Fruit fly (Drosophila melanogaster) whole organism, embryonic: ENCODE data around the gene Pdhb.
A peak's percentile ranks its signal among the peaks of the same experiment; 100 is the strongest.

Source experiments
- B-H2 ChIP-seq: fragments of 200-800 bp; sonication (Bioruptor generic); optimal IDR thresholded peaks from 2 replicates; lab custom pipeline; 2018; ENCODE audit warnings: missing biosample characterization, mild to moderate bottlenecking, missing genetic modification characterization
- CG1024 ChIP-seq: fragments of 200-800 bp; sonication (Bioruptor generic); IDR thresholded peaks from 2 replicates; pipeline ENCODE4 v1.3.6; 2022; ENCODE audit warnings: missing biosample characterization, missing genetic modification characterization
- CG10321 ChIP-seq: fragments of 200-800 bp; sonication (Bioruptor generic); IDR thresholded peaks from 2 replicates; pipeline ENCODE4 v1.3.6; 2022; ENCODE audit warnings: missing biosample characterization, missing genetic modification characterization
- CG10979 ChIP-seq: fragments of 200-800 bp; sonication (Bioruptor generic); optimal IDR thresholded peaks from 2 replicates; lab custom pipeline; 2018; ENCODE audit warnings: missing biosample characterization, mild to moderate bottlenecking, missing genetic modification characterization, moderate library complexity
- CG11560 ChIP-seq: fragments of 200-800 bp; sonication (Bioruptor generic); IDR thresholded peaks from 3 replicates; pipeline ENCODE4 v1.3.6; 2022; ENCODE audit warnings: missing biosample characterization, missing genetic modification characterization
- CG1233 ChIP-seq: fragments of 200-800 bp; sonication (Bioruptor generic); optimal IDR thresholded peaks from 4 replicates; lab custom pipeline; 2018; ENCODE audit warnings: missing biosample characterization, mild to moderate bottlenecking, missing genetic modification characterization
- CG12769 ChIP-seq: fragments of 200-800 bp; sonication (Bioruptor generic); optimal IDR thresholded peaks from 2 replicates; lab custom pipeline; 2019; ENCODE audit warnings: missing biosample characterization, mild to moderate bottlenecking, missing genetic modification characterization, moderate library complexity
- CG15269 ChIP-seq: fragments of 200-800 bp; sonication (Bioruptor generic); optimal IDR thresholded peaks from 2 replicates; lab custom pipeline; 2018; ENCODE audit warnings: missing biosample characterization, mild to moderate bottlenecking, missing genetic modification characterization, moderate library complexity
- CG17612 ChIP-seq: fragments of 200-800 bp; sonication (Bioruptor generic); IDR thresholded peaks from 2 replicates; pipeline ENCODE4 v1.3.6; 2022; ENCODE audit warnings: missing biosample characterization, missing genetic modification characterization
- CG18476 ChIP-seq: fragments of 200-800 bp; sonication (Bioruptor generic); optimal IDR thresholded peaks from 2 replicates; lab custom pipeline; 2016; ENCODE audit warnings: missing biosample characterization, mild to moderate bottlenecking, missing genetic modification characterization
- CG2678 ChIP-seq: fragments of 200-800 bp; sonication (Bioruptor generic); optimal IDR thresholded peaks from 3 replicates; lab custom pipeline; 2019; ENCODE audit warnings: missing biosample characterization, mild to moderate bottlenecking, missing genetic modification characterization, moderate library complexity
- CG2889 ChIP-seq: fragments of 200-800 bp; sonication (Bioruptor generic); IDR thresholded peaks from 3 replicates; pipeline ENCODE4 v1.3.6; 2022; ENCODE audit warnings: missing biosample characterization, missing genetic modification characterization
- CG30020 ChIP-seq: fragments of 200-800 bp; optimal IDR thresholded peaks from 2 replicates; lab custom pipeline; 2019; ENCODE audit warnings: missing biosample characterization, mild to moderate bottlenecking, missing genetic modification characterization, moderate library complexity
- CG30431 ChIP-seq: fragments of 200-800 bp; sonication (Bioruptor generic); optimal IDR thresholded peaks from 2 replicates; lab custom pipeline; 2017; ENCODE audit warnings: missing biosample characterization, missing genetic modification characterization
- CG3065 ChIP-seq: fragments of 200-800 bp; sonication (Bioruptor generic); optimal IDR thresholded peaks from 2 replicates; lab custom pipeline; 2016; ENCODE audit warnings: missing biosample characterization, missing genetic modification characterization
- CG33557 ChIP-seq: fragments of 200-800 bp; sonication (Bioruptor generic); optimal IDR thresholded peaks from 2 replicates; lab custom pipeline; 2019; ENCODE audit warnings: missing biosample characterization, mild to moderate bottlenecking, missing genetic modification characterization, moderate library complexity
- CG4282 ChIP-seq: fragments of 200-800 bp; sonication (Bioruptor generic); optimal IDR thresholded peaks from 2 replicates; lab custom pipeline; 2016; ENCODE audit warnings: missing biosample characterization, missing genetic modification characterization
- CG6272 ChIP-seq: fragments of 200-800 bp; sonication (Bioruptor generic); IDR thresholded peaks from 2 replicates; pipeline ENCODE4 v1.3.6; 2022; ENCODE audit warnings: missing biosample characterization, missing genetic modification characterization
- CG6765 ChIP-seq: fragments of 200-800 bp; sonication (Bioruptor generic); optimal IDR thresholded peaks from 3 replicates; lab custom pipeline; 2017; ENCODE audit warnings: missing biosample characterization, mild to moderate bottlenecking, missing genetic modification characterization
- CG6854 ChIP-seq: fragments of 200-800 bp; sonication (Bioruptor generic); optimal IDR thresholded peaks from 3 replicates; lab custom pipeline; 2017; ENCODE audit warnings: missing biosample characterization, mild to moderate bottlenecking, missing genetic modification characterization
- CG7839 ChIP-seq: fragments of 200-800 bp; sonication (Bioruptor generic); optimal IDR thresholded peaks from 3 replicates; lab custom pipeline; 2018; ENCODE audit warnings: missing biosample characterization, mild to moderate bottlenecking, missing genetic modification characterization, moderate library complexity
- CG8388 ChIP-seq: fragments of 200-800 bp; sonication (Bioruptor generic); optimal IDR thresholded peaks from 2 replicates; lab custom pipeline; 2019; ENCODE audit warnings: missing biosample characterization, mild to moderate bottlenecking, missing genetic modification characterization, moderate library complexity
- CG8478 ChIP-seq: fragments of >200 bp; optimal IDR thresholded peaks from 2 replicates; lab custom pipeline; 2018
- CG8924 ChIP-seq: fragments of 200-800 bp; optimal IDR thresholded peaks from 3 replicates; lab custom pipeline; 2019; ENCODE audit warnings: missing biosample characterization, mild to moderate bottlenecking, missing genetic modification characterization, moderate library complexity
- CG9609 ChIP-seq: fragments of 200-800 bp; sonication (Bioruptor generic); optimal IDR thresholded peaks from 3 replicates; lab custom pipeline; 2016; ENCODE audit warnings: missing biosample characterization, missing genetic modification characterization
- CTCF ChIP-seq: fragments of 200-800 bp; sonication (Bioruptor generic); optimal IDR thresholded peaks from 2 replicates; lab custom pipeline; 2017; ENCODE audit warnings: missing biosample characterization, mild to moderate bottlenecking, missing genetic modification characterization, moderate library complexity
- Dbx ChIP-seq: fragments of 200-800 bp; sonication (Bioruptor generic); IDR thresholded peaks from 3 replicates; pipeline ENCODE4 v1.3.6; 2022; ENCODE audit warnings: missing biosample characterization, missing genetic modification characterization
- Dek ChIP-seq: fragments of 200-800 bp; sonication (Bioruptor generic); optimal IDR thresholded peaks from 3 replicates; lab custom pipeline; 2019; ENCODE audit warnings: missing biosample characterization, mild to moderate bottlenecking, missing genetic modification characterization, moderate library complexity
- Gug ChIP-seq: fragments of 200-800 bp; sonication (Bioruptor generic); IDR thresholded peaks from 4 replicates; pipeline ENCODE4 v1.3.6; 2022; ENCODE audit warnings: missing biosample characterization, missing genetic modification characterization
- Kr ChIP-seq: fragments of 200-800 bp; sonication (Bioruptor generic); optimal IDR thresholded peaks from 2 replicates; lab custom pipeline; 2017; ENCODE audit warnings: missing biosample characterization, mild to moderate bottlenecking, missing genetic modification characterization
- Oli ChIP-seq: fragments of 200-800 bp; sonication (Bioruptor generic); optimal IDR thresholded peaks from 2 replicates; lab custom pipeline; 2018; ENCODE audit warnings: missing biosample characterization, mild to moderate bottlenecking, missing genetic modification characterization, moderate library complexity
- Scr ChIP-seq: fragments of 200-800 bp; sonication (Bioruptor generic); IDR thresholded peaks from 2 replicates; pipeline ENCODE4 v1.3.6; 2022; ENCODE audit warnings: missing biosample characterization, missing genetic modification characterization; ENCODE audit not compliant: partially characterized antibody
- Sox100B ChIP-seq: fragments of 200-800 bp; sonication (Bioruptor generic); optimal IDR thresholded peaks from 3 replicates; lab custom pipeline; 2018; ENCODE audit warnings: missing biosample characterization, mild to moderate bottlenecking, missing genetic modification characterization
- Sry-δ ChIP-seq: fragments of 200-800 bp; sonication (Bioruptor generic); optimal IDR thresholded peaks from 2 replicates; lab custom pipeline; 2016; ENCODE audit warnings: missing biosample characterization, missing genetic modification characterization
- Taf1 ChIP-seq: fragments of 200-800 bp; sonication (Bioruptor generic); IDR thresholded peaks from 2 replicates; pipeline ENCODE4 v1.3.6; 2022; ENCODE audit warnings: missing biosample characterization, missing genetic modification characterization
- Xbp1 ChIP-seq: fragments of 200-800 bp; sonication (Bioruptor generic); optimal IDR thresholded peaks from 3 replicates; lab custom pipeline; 2016; ENCODE audit warnings: missing biosample characterization, mild to moderate bottlenecking, missing genetic modification characterization
- br ChIP-seq: fragments of >200 bp; optimal IDR thresholded peaks from 2 replicates; lab custom pipeline; 2017
- btn ChIP-seq: fragments of 200-800 bp; sonication (Bioruptor generic); optimal IDR thresholded peaks from 2 replicates; lab custom pipeline; 2016; ENCODE audit warnings: missing biosample characterization, missing genetic modification characterization
- cas ChIP-seq: fragments of 200-800 bp; sonication (Bioruptor generic); IDR thresholded peaks from 2 replicates; pipeline ENCODE4 v1.3.6; 2022; ENCODE audit warnings: missing biosample characterization, missing genetic modification characterization
- cato ChIP-seq: fragments of 200-800 bp; sonication (Bioruptor generic); optimal IDR thresholded peaks from 2 replicates; lab custom pipeline; 2016; ENCODE audit warnings: missing biosample characterization, missing genetic modification characterization, borderline replicate concordance
- chn ChIP-seq: fragments of 200-800 bp; sonication (Bioruptor generic); optimal IDR thresholded peaks from 2 replicates; lab custom pipeline; 2016; ENCODE audit warnings: missing biosample characterization, missing genetic modification characterization
- crol ChIP-seq: fragments of 200-800 bp; sonication (Bioruptor generic); IDR thresholded peaks from 2 replicates; pipeline ENCODE4 v1.3.6; 2022; ENCODE audit warnings: missing biosample characterization, missing genetic modification characterization
- dati ChIP-seq: fragments of 200-800 bp; sonication (Bioruptor generic); IDR thresholded peaks from 2 replicates; pipeline ENCODE4 v1.3.6; 2022; ENCODE audit warnings: missing biosample characterization, missing genetic modification characterization
- fd3F ChIP-seq: fragments of 200-800 bp; sonication (Bioruptor generic); optimal IDR thresholded peaks from 2 replicates; lab custom pipeline; 2018; ENCODE audit warnings: missing biosample characterization, mild to moderate bottlenecking, missing genetic modification characterization, moderate library complexity
- grau ChIP-seq: fragments of 200-800 bp; optimal IDR thresholded peaks from 3 replicates; lab custom pipeline; 2019; ENCODE audit warnings: missing biosample characterization, mild to moderate bottlenecking, missing genetic modification characterization, moderate library complexity
- gsb ChIP-seq: fragments of 200-800 bp; sonication (Bioruptor generic); IDR thresholded peaks from 2 replicates; pipeline ENCODE4 v1.3.6; 2022; ENCODE audit warnings: missing biosample characterization, missing genetic modification characterization
- kay ChIP-seq: fragments of 200-800 bp; sonication (Bioruptor generic); optimal IDR thresholded peaks from 2 replicates; lab custom pipeline; 2016; ENCODE audit warnings: missing biosample characterization, missing genetic modification characterization
- nerfin-1 ChIP-seq: fragments of 200-800 bp; sonication (Bioruptor generic); optimal IDR thresholded peaks from 3 replicates; lab custom pipeline; 2019; ENCODE audit warnings: missing biosample characterization, mild to moderate bottlenecking, missing genetic modification characterization, moderate library complexity
- pb ChIP-seq: fragments of 200-800 bp; sonication (Bioruptor generic); optimal IDR thresholded peaks from 3 replicates; lab custom pipeline; 2016; ENCODE audit warnings: missing biosample characterization, missing genetic modification characterization
- tin ChIP-seq: fragments of 200-800 bp; sonication (Bioruptor generic); optimal IDR thresholded peaks from 3 replicates; lab custom pipeline; 2016; ENCODE audit warnings: missing biosample characterization, missing genetic modification characterization
- tll ChIP-seq, 2 experiments: fragments of 200-800 bp in 1 of 2; fragments of >200 bp in 1 of 2; sonication (Bioruptor generic) in 1 of 2; optimal IDR thresholded peaks; 2 replicates each; lab custom pipeline; 2017 to 2019; ENCODE audit warnings: missing biosample characterization in 2 of 2, missing genetic modification characterization in 2 of 2, mild to moderate bottlenecking in 1 of 2, moderate library complexity in 1 of 2

Gene Pdhb

dm6 chr3R:29063207-29063920 is 49.5 kb upstream of the Pdhb start (continued):
- TF ChIP-seq CG1024 (GFP tag; lab: Robert Waterston, UW) (no peak), chn (GFP tag; lab: Kevin White, UChicago) (peak; percentile 34), Scr (GFP tag; lab: Robert Waterston, UW) (no peak), CG2678 (tag; lab: Kevin White, UChicago) (peak; percentile 89), CG10321 (GFP tag; lab: Robert Waterston, UW) (no peak), CG6765 (peak; percentile 55), Dbx (GFP tag; lab: Robert Waterston, UW) (no peak), Gug (GFP tag; lab: Robert Waterston, UW) (peak; percentile 59; the same call in 3 of the 4 replicates), Oli (tag; lab: Kevin White, UChicago) (peak; percentile 76), kay (GFP tag; lab: Kevin White, UChicago) (no peak), Dek (tag; lab: Kevin White, UChicago) (peak; percentile 76), Sox100B (GFP tag; lab: Kevin White, UChicago) (peak; percentile 85), cas (GFP tag; lab: Robert Waterston, UW) (no peak), Xbp1 (GFP tag; lab: Kevin White, UChicago) (peak; percentile 50), CG1233 (GFP tag; lab: Kevin White, UChicago) (peak; percentile 73), CG8924 (peak; percentile 83), fd3F (peak; percentile 64), CG6854 (GFP tag; lab: Kevin White, UChicago) (no peak), B-H2 (GFP tag; lab: Kevin White, UChicago) (peak; percentile 65), nerfin-1 (peak; percentile 59), CG30020 (tag; lab: Kevin White, UChicago) (peak; percentile 36), CG30431 (peak; percentile 13), grau (tag; lab: Kevin White, UChicago) (peak; percentile 82), CG17612 (no peak), crol (no peak), CG4282 (GFP tag; lab: Kevin White, UChicago) (peak; percentile 23), Taf1 (no peak), CG10979 (tag; lab: Kevin White, UChicago) (peak; percentile 71), CG15269 (peak; percentile 87), tin (GFP tag; lab: Kevin White, UChicago) (peak; percentile 50), br (lab: Kevin White, UChicago) (no peak), CG8478 (lab: Kevin White, UChicago) (peak; percentile 83), CG12769 (tag; lab: Kevin White, UChicago) (peak; percentile 61), cato (no peak), CG33557 (peak; percentile 52), pb (GFP tag; lab: Kevin White, UChicago) (no peak), CG7839 (peak; percentile 80), btn (GFP tag; lab: Kevin White, UChicago) (peak; percentile 10), Kr (GFP tag; lab: Kevin White, UChicago) (no peak), CG11560 (tag; lab: Robert Waterston, UW) (no peak), CG6272 (GFP tag; lab: Robert Waterston, UW) (peak; percentile 79), CG9609 (GFP tag; lab: Kevin White, UChicago) (peak; percentile 46), Sry-δ (GFP tag; lab: Kevin White, UChicago) (peak; percentile 94), CG2889 (no peak), CG18476 (GFP tag; lab: Kevin White, UChicago) (peak; percentile 73), CG8388 (GFP tag; lab: Kevin White, UChicago) (peak; percentile 64), gsb (GFP tag; lab: Robert Waterston, UW) (no peak), tll (GFP tag; optimal IDR thresholded peaks at IDR 0.05; lab: Kevin White, UChicago) (no peak), CTCF (GFP tag; lab: Kevin White, UChicago) (no peak), dati (GFP tag; lab: Robert Waterston, UW) (no peak), CG3065 (GFP tag; lab: Kevin White, UChicago) (no peak)
